Worm (Caenorhabditis elegans) whole organism, L2 larva: Measurements from ENCODE around the gene par-4.

Source experiments
- C34F6.9 ChIP-seq: fragments of 150-350 bp; optimal IDR thresholded peaks from 2 replicates; lab custom pipeline; 2014; ENCODE audit warnings: missing biosample characterization, missing genetic modification characterization
- F13H6.1 ChIP-seq: sonication (generic microtip); optimal IDR thresholded peaks from 2 replicates; lab custom pipeline; 2016; ENCODE audit warnings: missing genetic modification characterization, missing compliant biosample characterization
- R02D3.7 ChIP-seq: fragments of 150-350 bp; optimal IDR thresholded peaks from 2 replicates; lab custom pipeline; 2014; ENCODE audit warnings: missing biosample characterization, missing genetic modification characterization
- Y55F3AM.14 ChIP-seq: fragments of 200-800 bp; sonication (Bioruptor generic); optimal IDR thresholded peaks from 2 replicates; lab custom pipeline; 2018; ENCODE audit warnings: mild to moderate bottlenecking, missing genetic modification characterization, missing compliant biosample characterization
- alr-1 ChIP-seq: fragments of 150-350 bp; optimal IDR thresholded peaks from 2 replicates; lab custom pipeline; 2014; ENCODE audit warnings: missing biosample characterization, missing genetic modification characterization
- aly-2 ChIP-seq: fragments of 150-350 bp; optimal IDR thresholded peaks from 2 replicates; lab custom pipeline; 2014; ENCODE audit warnings: missing biosample characterization, missing genetic modification characterization
- ama-1 ChIP-seq: fragments of 150-350 bp; optimal IDR thresholded peaks from 2 replicates; lab custom pipeline; 2018; ENCODE audit warnings: inconsistent platforms
- blmp-1 ChIP-seq: sonication (generic microtip); optimal IDR thresholded peaks from 2 replicates; lab custom pipeline; 2017; ENCODE audit warnings: missing genetic modification characterization, mild to moderate bottlenecking, missing compliant biosample characterization, antibody characterized with exemption, moderate library complexity; ENCODE audit not compliant: insufficient read depth
- ceh-16 ChIP-seq: fragments of 150-350 bp; optimal IDR thresholded peaks from 2 replicates; lab custom pipeline; 2014; ENCODE audit warnings: missing biosample characterization, missing genetic modification characterization
- ceh-82 ChIP-seq: fragments of 150-350 bp; optimal IDR thresholded peaks from 2 replicates; lab custom pipeline; 2014; ENCODE audit warnings: missing biosample characterization, missing genetic modification characterization
- crh-2 ChIP-seq: sonication (generic microtip); optimal IDR thresholded peaks from 2 replicates; lab custom pipeline; 2017; ENCODE audit warnings: missing biosample characterization, missing genetic modification characterization
- dmd-4 ChIP-seq: sonication (generic microtip); optimal IDR thresholded peaks from 2 replicates; lab custom pipeline; 2017; ENCODE audit warnings: missing biosample characterization, missing genetic modification characterization
- elt-1 ChIP-seq: fragments of 150-350 bp; optimal IDR thresholded peaks from 2 replicates; lab custom pipeline; 2014; ENCODE audit warnings: missing biosample characterization, missing genetic modification characterization
- elt-3 ChIP-seq: sonication (generic microtip); optimal IDR thresholded peaks from 2 replicates; lab custom pipeline; 2017; ENCODE audit warnings: missing biosample characterization, missing genetic modification characterization
- gmeb-1 ChIP-seq: fragments of 150-350 bp; optimal IDR thresholded peaks from 2 replicates; lab custom pipeline; 2014; ENCODE audit warnings: missing biosample characterization, missing genetic modification characterization
- lin-11 ChIP-seq: fragments of 150-350 bp; sonication (generic microtip); optimal IDR thresholded peaks from 2 replicates; lab custom pipeline; 2014; ENCODE audit warnings: missing biosample characterization, missing genetic modification characterization, inconsistent platforms, mixed read lengths
- lin-13 ChIP-seq: fragments of 150-350 bp; optimal IDR thresholded peaks from 2 replicates; lab custom pipeline; 2014; ENCODE audit warnings: missing biosample characterization, missing genetic modification reagents, missing genetic modification characterization
- lin-39 ChIP-seq: fragments of 150-350 bp; optimal IDR thresholded peaks from 2 replicates; lab custom pipeline; 2014; ENCODE audit warnings: missing biosample characterization, missing genetic modification reagents, missing genetic modification characterization
- lsy-2 ChIP-seq, 2 experiments: fragments of 150-350 bp in 1 of 2; sonication (generic microtip) in 1 of 2; optimal IDR thresholded peaks; 2 replicates each; lab custom pipeline; 2014 to 2017; ENCODE audit warnings: missing biosample characterization in 2 of 2, missing genetic modification characterization in 2 of 2
- mab-5 ChIP-seq: fragments of 150-350 bp; optimal IDR thresholded peaks from 2 replicates; lab custom pipeline; 2014; ENCODE audit warnings: missing biosample characterization, missing genetic modification characterization
- mbf-1 ChIP-seq: sonication (generic microtip); optimal IDR thresholded peaks from 2 replicates; lab custom pipeline; 2017; ENCODE audit warnings: missing biosample characterization, missing genetic modification characterization
- mdl-1 ChIP-seq, 2 experiments: fragments of 150-350 bp in 1 of 2; sonication (generic microtip) in 1 of 2; optimal IDR thresholded peaks; 2 replicates each; lab custom pipeline; 2017; ENCODE audit warnings: missing biosample characterization in 2 of 2, missing genetic modification characterization in 2 of 2
- nhr-10 ChIP-seq: sonication (generic microtip); optimal IDR thresholded peaks from 2 replicates; lab custom pipeline; 2017; ENCODE audit warnings: missing biosample characterization, missing genetic modification characterization
- nhr-11 ChIP-seq: fragments of 150-350 bp; optimal IDR thresholded peaks from 2 replicates; lab custom pipeline; 2014; ENCODE audit warnings: missing biosample characterization, missing genetic modification characterization
- nhr-12 ChIP-seq: fragments of 150-350 bp; optimal IDR thresholded peaks from 2 replicates; lab custom pipeline; 2014; ENCODE audit warnings: missing biosample characterization, missing genetic modification characterization
- nhr-129 ChIP-seq: fragments of 150-350 bp; optimal IDR thresholded peaks from 2 replicates; lab custom pipeline; 2014; ENCODE audit warnings: missing biosample characterization, missing genetic modification characterization
- nhr-21 ChIP-seq: fragments of 150-350 bp; optimal IDR thresholded peaks from 2 replicates; lab custom pipeline; 2014; ENCODE audit warnings: missing biosample characterization, missing genetic modification characterization
- nhr-237 ChIP-seq: fragments of 150-350 bp; optimal IDR thresholded peaks from 2 replicates; lab custom pipeline; 2014; ENCODE audit warnings: missing biosample characterization, missing genetic modification characterization
- nhr-25 ChIP-seq: fragments of 150-350 bp; sonication (generic microtip); optimal IDR thresholded peaks from 3 replicates; lab custom pipeline; 2014; ENCODE audit warnings: missing biosample characterization, missing genetic modification characterization
- nhr-6 ChIP-seq: fragments of 150-350 bp; optimal IDR thresholded peaks from 2 replicates; lab custom pipeline; 2014; ENCODE audit warnings: missing biosample characterization, missing genetic modification characterization
- nhr-77 ChIP-seq: fragments of 150-350 bp; optimal IDR thresholded peaks from 2 replicates; lab custom pipeline; 2014; ENCODE audit warnings: missing biosample characterization, missing genetic modification characterization
- peb-1 ChIP-seq: fragments of 150-350 bp; optimal IDR thresholded peaks from 2 replicates; lab custom pipeline; 2014; ENCODE audit warnings: missing biosample characterization, missing genetic modification characterization
- sem-4 ChIP-seq: fragments of 150-350 bp; optimal IDR thresholded peaks from 2 replicates; lab custom pipeline; 2014; ENCODE audit warnings: missing biosample characterization, missing genetic modification reagents, missing genetic modification characterization
- skn-1 ChIP-seq: sonication (generic microtip); optimal IDR thresholded peaks from 2 replicates; lab custom pipeline; 2017; ENCODE audit warnings: missing biosample characterization, missing genetic modification characterization
- sma-3 ChIP-seq: sonication (generic microtip); optimal IDR thresholded peaks from 2 replicates; lab custom pipeline; 2016; ENCODE audit warnings: missing genetic modification reagents, missing genetic modification characterization, missing compliant biosample characterization
- sma-9 ChIP-seq, 2 experiments: fragments of 150-350 bp in 1 of 2; sonication (generic microtip) in 1 of 2; optimal IDR thresholded peaks; 2 replicates each; lab custom pipeline; 2014 to 2016; ENCODE audit warnings: missing genetic modification characterization in 2 of 2, mild to moderate bottlenecking in 1 of 2, missing biosample characterization in 1 of 2, missing compliant biosample characterization in 1 of 2, missing genetic modification reagents in 1 of 2, moderate library complexity in 1 of 2
- snpc-4 ChIP-seq: fragments of 150-350 bp; optimal IDR thresholded peaks from 2 replicates; lab custom pipeline; 2014; ENCODE audit warnings: missing biosample characterization, missing genetic modification characterization
- unc-39 ChIP-seq: fragments of 150-350 bp; optimal IDR thresholded peaks from 2 replicates; lab custom pipeline; 2014; ENCODE audit warnings: missing biosample characterization, missing genetic modification characterization
- unc-55 ChIP-seq: fragments of 150-350 bp; sonication (generic microtip); optimal IDR thresholded peaks from 3 replicates; lab custom pipeline; 2014; ENCODE audit warnings: missing biosample characterization, missing genetic modification reagents, missing genetic modification characterization
- unc-62 ChIP-seq: fragments of 150-350 bp; optimal IDR thresholded peaks from 2 replicates; lab custom pipeline; 2014; ENCODE audit warnings: missing biosample characterization, missing genetic modification reagents, missing genetic modification characterization
- ztf-1 ChIP-seq: fragments of 200-800 bp; sonication (Bioruptor generic); conservative IDR thresholded peaks from 2 replicates; pipeline ENCODE4 v1.3.6; 2022; ENCODE audit warnings: missing genetic modification characterization, missing compliant biosample characterization
- ztf-4 ChIP-seq: fragments of 150-350 bp; optimal IDR thresholded peaks from 2 replicates; lab custom pipeline; 2014; ENCODE audit warnings: missing biosample characterization, missing genetic modification characterization

par-4 gene

DNA sequence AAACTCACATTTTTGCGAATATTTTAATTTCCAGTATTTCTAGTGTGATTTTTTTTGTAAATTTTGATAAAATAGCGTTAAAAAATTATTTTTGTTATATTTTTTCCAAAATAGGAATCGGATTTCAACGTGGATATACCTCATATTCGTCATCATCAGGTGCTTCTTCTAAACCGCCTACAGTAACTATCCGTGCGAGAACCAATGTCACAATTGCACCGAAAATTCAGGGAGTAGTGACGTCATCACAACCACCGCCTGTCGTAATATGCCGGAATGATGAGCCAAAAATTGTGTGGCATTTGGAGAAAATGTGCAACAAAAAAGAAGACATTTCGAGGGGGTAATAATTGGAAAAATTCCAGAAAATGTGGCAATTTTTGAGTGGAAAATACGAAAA, 7.3 kb upstream of the par-4 start:
- TF ChIP-seq elt-1 (tag; lab: Kevin White, UChicago) (no peak), nhr-10 (tag; lab: Kevin White, UChicago) (no peak), gmeb-1 (tag; lab: Kevin White, UChicago) (no peak), skn-1 (no peak), nhr-12 (no peak), unc-39 (tag; lab: Kevin White, UChicago) (no peak), mab-5 (no peak), nhr-237 (tag; lab: Kevin White, UChicago) (no peak), sma-3 (GFP tag; lab: Kevin White, UChicago) (no peak), nhr-11 (tag; lab: Kevin White, UChicago) (no peak)

- TF ChIP-seq ama-1 (lab: Kevin White, UChicago): no peak
- no peak for TF ChIP-seq mab-5
- no peak for TF ChIP-seq snpc-4 (tag; lab: Kevin White, UChicago)
- no peak for TF ChIP-seq lin-39 (tag; lab: Kevin White, UChicago)
- no peak for TF ChIP-seq sem-4 (tag; lab: Kevin White, UChicago)
- TF ChIP-seq unc-55 (GFP tag; lab: Kevin White, UChicago): no peak
- no peak for TF ChIP-seq nhr-77
- no peak for TF ChIP-seq R02D3.7 (tag; lab: Kevin White, UChicago)
Observed at ce11 chrV:18093941-18094340, 4.5 kb upstream of the par-4 start.

DNA sequence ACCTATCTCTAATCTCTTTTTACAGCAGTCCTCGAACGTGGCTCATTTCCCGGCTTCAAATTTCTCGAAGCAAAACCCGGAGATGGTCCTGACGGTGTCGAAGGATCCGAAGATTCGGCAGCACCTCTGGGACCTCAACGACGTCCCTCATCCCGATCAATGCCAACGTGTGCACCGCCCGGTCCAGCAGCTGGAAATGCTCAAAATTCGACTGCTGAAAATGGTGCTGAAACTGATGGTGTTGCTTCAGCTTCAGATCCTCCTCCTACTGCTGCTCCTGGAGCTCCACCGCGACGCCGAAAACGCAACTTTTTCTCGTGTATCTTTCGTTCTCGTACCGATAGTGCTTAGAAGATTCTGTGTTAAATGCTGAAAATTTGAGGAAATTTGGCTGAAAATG, 7.6 kb downstream of the par-4 start:
- TF ChIP-seq elt-3 (tag; lab: Kevin White, UChicago): no peak
- TF ChIP-seq nhr-77: no peak
- no peak for TF ChIP-seq lsy-2 (tag; optimal IDR thresholded peaks at IDR 0.05; lab: Kevin White, UChicago)
- TF ChIP-seq sma-9 (GFP tag; optimal IDR thresholded peaks at IDR 0.05; lab: Kevin White, UChicago): no peak
- no peak for TF ChIP-seq sma-9 (tag; optimal IDR thresholded peaks at IDR 0.05; lab: Kevin White, UChicago)
- no peak for TF ChIP-seq alr-1 (tag; lab: Kevin White, UChicago)
- no peak for TF ChIP-seq unc-39 (tag; lab: Kevin White, UChicago)
- TF ChIP-seq mab-5: no peak
- no peak for TF ChIP-seq unc-62
- TF ChIP-seq C34F6.9 (tag; lab: Kevin White, UChicago): no peak
- TF ChIP-seq peb-1: no peak
- no peak for TF ChIP-seq F13H6.1 (tag; lab: Kevin White, UChicago)
- TF ChIP-seq nhr-6 (tag; lab: Kevin White, UChicago): no peak
- no peak for TF ChIP-seq mbf-1
- no peak for TF ChIP-seq lin-39 (tag; lab: Kevin White, UChicago)
- TF ChIP-seq snpc-4 (tag; lab: Kevin White, UChicago): no peak
- TF ChIP-seq mdl-1 (tag; optimal IDR thresholded peaks at IDR 0.05; lab: Kevin White, UChicago): no peak
- TF ChIP-seq sma-3 (GFP tag; lab: Kevin White, UChicago): no peak
- no peak for TF ChIP-seq nhr-10 (tag; lab: Kevin White, UChicago)
- TF ChIP-seq nhr-237 (tag; lab: Kevin White, UChicago): no peak

DNA sequence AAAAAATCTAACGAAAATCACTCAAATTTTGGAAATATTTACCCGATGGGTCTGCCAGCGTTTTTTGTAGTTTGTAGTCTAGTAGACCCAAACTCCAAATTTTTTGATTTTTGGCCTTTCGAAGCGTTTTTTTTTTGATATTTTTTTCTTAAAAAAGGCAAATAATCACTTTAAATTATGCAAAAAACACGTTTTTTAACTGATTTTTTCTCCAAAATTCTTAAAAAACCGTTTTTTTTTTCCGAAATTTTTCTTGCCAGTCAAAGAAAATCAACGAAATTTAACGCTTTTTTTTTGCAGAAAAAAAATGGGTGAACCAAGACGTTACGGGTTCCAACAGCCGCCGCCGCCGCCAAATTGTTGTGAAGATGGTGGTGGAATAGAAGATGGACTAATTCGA, 9.5 kb downstream of the par-4 start, which contains the start of gene Y37H2A.1:
TSS of gene Y37H2A.1 (plus strand) at position 301 of the 400 bp plus-strand sequence.
- TF ChIP-seq ztf-4 (no peak), nhr-12 (no peak), nhr-21 (tag; lab: Kevin White, UChicago) (no peak), ceh-16 (tag; lab: Kevin White, UChicago) (no peak), ztf-1 (GFP tag; lab: Robert Waterston, UW) (no peak), elt-1 (tag; lab: Kevin White, UChicago) (no peak), ama-1 (lab: Kevin White, UChicago) (no peak), lin-11 (tag; lab: Kevin White, UChicago) (no peak), ceh-82 (no peak), sma-9 (GFP tag; optimal IDR thresholded peaks at IDR 0.05; lab: Kevin White, UChicago) (no peak), sma-9 (tag; optimal IDR thresholded peaks at IDR 0.05; lab: Kevin White, UChicago) (no peak)

DNA sequence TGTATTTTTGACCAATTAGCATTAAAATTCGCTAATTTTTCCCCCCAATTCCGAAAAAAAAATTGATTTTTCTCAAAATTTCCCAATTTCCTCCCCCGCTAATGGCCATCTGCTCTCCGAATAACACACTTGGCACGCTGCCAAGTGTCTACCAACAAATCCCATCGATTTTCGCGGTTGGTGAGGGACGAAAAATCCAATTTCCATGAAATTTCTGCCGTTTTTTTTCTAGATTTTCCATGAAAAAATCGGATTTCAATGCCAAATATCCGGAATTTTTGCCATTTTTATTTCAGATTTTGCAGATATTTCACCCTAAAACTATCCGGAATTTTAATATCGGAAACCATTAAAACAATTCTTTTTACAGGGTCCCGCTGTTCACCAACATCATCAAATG, 11.0 kb downstream of the par-4 start:
- TF ChIP-seq nhr-11 (tag; lab: Kevin White, UChicago): no peak
- no peak for TF ChIP-seq ztf-4
- TF ChIP-seq nhr-237 (tag; lab: Kevin White, UChicago): no peak
- TF ChIP-seq sma-3 (GFP tag; lab: Kevin White, UChicago): no peak
- no peak for TF ChIP-seq nhr-129 (tag; lab: Kevin White, UChicago)
- TF ChIP-seq mdl-1 (tag; optimal IDR thresholded peaks at IDR 0.05; lab: Kevin White, UChicago): no peak
- no peak for TF ChIP-seq blmp-1 (tag; lab: Kevin White, UChicago)
- TF ChIP-seq nhr-77: no peak
- no peak for TF ChIP-seq Y55F3AM.14 (GFP tag; lab: Kevin White, UChicago)
- no peak for TF ChIP-seq crh-2 (tag; lab: Kevin White, UChicago)
- TF ChIP-seq lsy-2 (tag; optimal IDR thresholded peaks at IDR 0.05; lab: Kevin White, UChicago): no peak
- TF ChIP-seq dmd-4 (tag; lab: Kevin White, UChicago): no peak
- no peak for TF ChIP-seq F13H6.1 (tag; lab: Kevin White, UChicago)
- TF ChIP-seq lin-39 (tag; lab: Kevin White, UChicago): no peak
- TF ChIP-seq aly-2 (tag; lab: Kevin White, UChicago): no peak
- TF ChIP-seq nhr-25 (tag; lab: Kevin White, UChicago): no peak
- no peak for TF ChIP-seq sem-4 (tag; lab: Kevin White, UChicago)
- TF ChIP-seq lin-13 (GFP tag; lab: Kevin White, UChicago): no peak
